Fruit fly (Drosophila melanogaster): ENCODE data around the gene Ugt302E1.

The Ugt302E1 gene

DNA sequence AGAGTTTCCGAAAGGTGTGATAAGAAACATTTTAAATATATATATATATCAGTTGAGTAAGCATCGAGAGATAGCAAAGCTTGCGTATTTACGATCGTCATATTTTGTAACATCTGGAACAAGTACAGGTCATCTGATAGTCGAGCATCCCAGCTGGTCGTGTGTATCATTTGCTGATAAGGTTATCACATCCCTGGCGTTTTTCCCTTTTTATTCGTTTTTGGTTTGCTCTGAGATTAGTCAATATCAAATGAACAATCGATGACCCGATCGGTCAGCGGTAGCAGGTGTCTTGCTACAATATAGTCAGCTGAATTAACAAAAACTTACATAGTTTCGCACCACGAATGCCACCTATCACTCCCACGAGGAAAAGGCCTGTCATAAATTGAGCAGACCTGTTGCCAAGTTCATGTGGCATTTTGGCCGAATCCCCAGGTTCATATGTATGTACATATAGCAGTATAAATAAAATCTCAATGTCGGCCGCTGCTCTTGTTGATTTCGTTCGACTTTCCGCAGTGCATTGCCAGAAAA is 46.5 kb downstream of the Ugt302E1 start (continued):
- TF ChIP-seq org-1 (GFP tag; optimal IDR thresholded peaks at IDR 0.05): no peak
- no peak for TF ChIP-seq CG34224 (GFP tag; IDR thresholded peaks at IDR 0.05; ENCODE audit: partially characterized antibody)
- no peak for TF ChIP-seq gro (GFP tag; optimal IDR thresholded peaks at IDR 0.05)
- TF ChIP-seq Hmr (GFP tag; optimal IDR thresholded peaks at IDR 0.05): peak; percentile 70
- TF ChIP-seq CG30431 (GFP tag; optimal IDR thresholded peaks at IDR 0.05): no peak
- no peak for TF ChIP-seq Stat92E (GFP tag; optimal IDR thresholded peaks at IDR 0.05)
- no peak for TF ChIP-seq B-H2 (GFP tag; optimal IDR thresholded peaks at IDR 0.05)
- TF ChIP-seq Dip2 (GFP tag; IDR thresholded peaks at IDR 0.05): no peak
- no peak for TF ChIP-seq chn (GFP tag; optimal IDR thresholded peaks at IDR 0.05)
- TF ChIP-seq crc (GFP tag; optimal IDR thresholded peaks at IDR 0.05): no peak
- TF ChIP-seq ash1 (GFP tag; optimal IDR thresholded peaks at IDR 0.05): no peak
- TF ChIP-seq emc (GFP tag; optimal IDR thresholded peaks at IDR 0.05): no peak
- peak; percentile 56 for TF ChIP-seq CG6689 (GFP tag; IDR thresholded peaks at IDR 0.05)
- no peak for TF ChIP-seq Mrtf (GFP tag; IDR thresholded peaks at IDR 0.05)
- TF ChIP-seq CG2129 (GFP tag; IDR thresholded peaks at IDR 0.05; ENCODE audit: partially characterized antibody): no peak
- peak; percentile 77 for TF ChIP-seq Meics (GFP tag; optimal IDR thresholded peaks at IDR 0.05)
- TF ChIP-seq croc (GFP tag; conservative IDR thresholded peaks at IDR 0.05): no peak
- TF ChIP-seq CG11398 (GFP tag; optimal IDR thresholded peaks at IDR 0.05): no peak
- no peak for TF ChIP-seq Dad (GFP tag; optimal IDR thresholded peaks at IDR 0.05)
- TF ChIP-seq sens-2 (GFP tag; IDR thresholded peaks at IDR 0.05): no peak
- no peak for TF ChIP-seq CG8944 (GFP tag; optimal IDR thresholded peaks at IDR 0.05)
- TF ChIP-seq CG7556 (GFP tag; optimal IDR thresholded peaks at IDR 0.05): peak; percentile 51
- TF ChIP-seq jumu (GFP tag; optimal IDR thresholded peaks at IDR 0.05): no peak
- peak; percentile 34; the same call in 1 of the 2 replicates for TF ChIP-seq Adf1 (GFP tag; IDR thresholded peaks at IDR 0.05)
- TF ChIP-seq CG6272 (GFP tag; IDR thresholded peaks at IDR 0.05): no peak
- TF ChIP-seq ranshi (GFP tag; IDR thresholded peaks at IDR 0.05): 0 out of 2 replicates have a peak, but pooled peaks have one; percentile 63
- no peak for TF ChIP-seq CG1647 (GFP tag; optimal IDR thresholded peaks at IDR 0.05)
- TF ChIP-seq lilli (GFP tag; optimal IDR thresholded peaks at IDR 0.05): peak; percentile 51
- TF ChIP-seq CG10321 (GFP tag; IDR thresholded peaks at IDR 0.05): no peak
- TF ChIP-seq her (GFP tag; optimal IDR thresholded peaks at IDR 0.05): no peak
- TF ChIP-seq CG14965 (GFP tag; optimal IDR thresholded peaks at IDR 0.05; ENCODE audit: borderline replicate concordance): no peak
- no peak for TF ChIP-seq zen2 (GFP tag; IDR thresholded peaks at IDR 0.05; ENCODE audit: partially characterized antibody)
- peak; percentile 92 for TF ChIP-seq row (GFP tag; IDR thresholded peaks at IDR 0.05)
- TF ChIP-seq Lpt (GFP tag; optimal IDR thresholded peaks at IDR 0.05): no peak
- TF ChIP-seq dmrt99B (tag; optimal IDR thresholded peaks at IDR 0.05): peak; percentile 61
- TF ChIP-seq Sry-δ (GFP tag; optimal IDR thresholded peaks at IDR 0.05): no peak
- TF ChIP-seq fd3F (GFP tag; optimal IDR thresholded peaks at IDR 0.05): peak; percentile 15
- no peak for TF ChIP-seq dimm (GFP tag; IDR thresholded peaks at IDR 0.05)
- peak; percentile 51 for TF ChIP-seq Chrac-16 (GFP tag; optimal IDR thresholded peaks at IDR 0.05)
- no peak for TF ChIP-seq BEAF-32 (GFP tag; optimal IDR thresholded peaks at IDR 0.05)
- peak; percentile 24 for TF ChIP-seq CG13775 (GFP tag; optimal IDR thresholded peaks at IDR 0.05)
- no peak for TF ChIP-seq kah (GFP tag; optimal IDR thresholded peaks at IDR 0.05)
- TF ChIP-seq Hmx (GFP tag; optimal IDR thresholded peaks at IDR 0.05): no peak
- peak; percentile 50 for TF ChIP-seq CG18262 (tag; optimal IDR thresholded peaks at IDR 0.05)
- peak; percentile 40 for TF ChIP-seq CG3847 (GFP tag; IDR thresholded peaks at IDR 0.05)
- TF ChIP-seq wdn (GFP tag; IDR thresholded peaks at IDR 0.05): 0 out of 2 replicates have a peak, but pooled peaks have one; percentile 14
- peak; percentile 63 for TF ChIP-seq Xbp1 (GFP tag; optimal IDR thresholded peaks at IDR 0.05)
- no peak for TF ChIP-seq CG7372 (GFP tag; IDR thresholded peaks at IDR 0.05)
- TF ChIP-seq Dbx (GFP tag; IDR thresholded peaks at IDR 0.05): peak; percentile 35; the same call in 1 of the 3 replicates
- peak; percentile 13 for TF ChIP-seq NK7.1 (GFP tag; optimal IDR thresholded peaks at IDR 0.05)
- 0 out of 2 replicates have a peak, but pooled peaks have one; percentile 23 for TF ChIP-seq stc (GFP tag; IDR thresholded peaks at IDR 0.05)
